Worm (Caenorhabditis elegans) whole organism, late embryonic: ENCODE results near the gene ssp-36.
A peak's percentile ranks its signal among the peaks of the same experiment; 100 is the strongest.

Experiments used
- C08G9.2 ChIP-seq: sonication (generic microtip); optimal IDR thresholded peaks from 2 replicates; lab custom pipeline; 2016; ENCODE audit warnings: mild to moderate bottlenecking, missing genetic modification characterization, moderate library complexity, missing compliant biosample characterization
- C38D4.7 ChIP-seq: fragments of 200-800 bp; sonication (Bioruptor generic); optimal IDR thresholded peaks from 2 replicates; lab custom pipeline; 2018; ENCODE audit warnings: mild to moderate bottlenecking, missing genetic modification characterization, moderate library complexity, missing compliant biosample characterization
- F13H6.1 ChIP-seq: sonication (generic microtip); optimal IDR thresholded peaks from 2 replicates; lab custom pipeline; 2016; ENCODE audit warnings: missing genetic modification characterization, missing compliant biosample characterization
- T23F11.4 ChIP-seq: fragments of 200-800 bp; sonication (Bioruptor generic); optimal IDR thresholded peaks from 2 replicates; lab custom pipeline; 2018; ENCODE audit warnings: mild to moderate bottlenecking, missing genetic modification characterization, missing compliant biosample characterization
- Y22D7AL.16 ChIP-seq: sonication (generic microtip); optimal IDR thresholded peaks from 2 replicates; lab custom pipeline; 2016; ENCODE audit warnings: missing genetic modification characterization, missing compliant biosample characterization
- ama-1 ChIP-seq: fragments of 150-350 bp; optimal IDR thresholded peaks from 2 replicates; lab custom pipeline; 2014
- ceh-14 ChIP-seq: sonication (generic microtip); optimal IDR thresholded peaks from 2 replicates; lab custom pipeline; 2016; ENCODE audit warnings: missing genotype, missing genetic modification characterization, missing compliant biosample characterization
- ceh-18 ChIP-seq: sonication (generic microtip); optimal IDR thresholded peaks from 2 replicates; lab custom pipeline; 2016; ENCODE audit warnings: missing genetic modification characterization, missing compliant biosample characterization
- ceh-2 ChIP-seq: sonication (generic microtip); optimal IDR thresholded peaks from 2 replicates; lab custom pipeline; 2016; ENCODE audit warnings: missing genotype, missing genetic modification characterization, missing compliant biosample characterization
- ceh-22 ChIP-seq: sonication (generic microtip); optimal IDR thresholded peaks from 2 replicates; lab custom pipeline; 2017; ENCODE audit warnings: missing biosample characterization, missing genetic modification characterization
- ceh-24 ChIP-seq: sonication (generic microtip); optimal IDR thresholded peaks from 2 replicates; lab custom pipeline; 2016; ENCODE audit warnings: mild to moderate bottlenecking, missing genetic modification characterization, missing compliant biosample characterization
- ceh-30 ChIP-seq: fragments of 150-350 bp; optimal IDR thresholded peaks from 2 replicates; lab custom pipeline; 2014; ENCODE audit warnings: missing biosample characterization, missing genetic modification characterization
- ceh-31 ChIP-seq: sonication (generic microtip); optimal IDR thresholded peaks from 2 replicates; lab custom pipeline; 2016; ENCODE audit warnings: missing genetic modification characterization, missing compliant biosample characterization
- ceh-34 ChIP-seq: sonication (generic microtip); optimal IDR thresholded peaks from 2 replicates; lab custom pipeline; 2016; ENCODE audit warnings: mild to moderate bottlenecking, missing genetic modification characterization, missing compliant biosample characterization
- ceh-45 ChIP-seq: fragments of 200-800 bp; sonication (Bioruptor generic); IDR thresholded peaks from 2 replicates; pipeline ENCODE4 v1.3.6; 2022; ENCODE audit warnings: missing genetic modification reagents, missing genetic modification characterization, missing compliant biosample characterization
- ceh-48 ChIP-seq: sonication (generic microtip); optimal IDR thresholded peaks from 2 replicates; lab custom pipeline; 2016; ENCODE audit warnings: missing genetic modification characterization, inconsistent platforms, missing compliant biosample characterization
- ceh-9 ChIP-seq: sonication (generic microtip); optimal IDR thresholded peaks from 2 replicates; lab custom pipeline; 2016; ENCODE audit warnings: mild to moderate bottlenecking, missing genetic modification characterization, inconsistent platforms, missing compliant biosample characterization
- che-1 ChIP-seq: sonication (generic microtip); optimal IDR thresholded peaks from 2 replicates; lab custom pipeline; 2016; ENCODE audit warnings: mild to moderate bottlenecking, missing genetic modification characterization, missing compliant biosample characterization
- dmd-4 ChIP-seq: sonication (generic microtip); optimal IDR thresholded peaks from 2 replicates; lab custom pipeline; 2016; ENCODE audit warnings: borderline replicate concordance, missing genetic modification characterization, missing compliant biosample characterization
- dve-1 ChIP-seq: sonication (generic microtip); optimal IDR thresholded peaks from 2 replicates; lab custom pipeline; 2017; ENCODE audit warnings: antibody characterized with exemption, mild to moderate bottlenecking, missing genetic modification characterization, missing compliant biosample characterization
- ets-4 ChIP-seq: sonication (generic microtip); optimal IDR thresholded peaks from 2 replicates; lab custom pipeline; 2016; ENCODE audit warnings: missing genetic modification characterization, missing compliant biosample characterization
- gmeb-2 ChIP-seq: sonication (generic microtip); optimal IDR thresholded peaks from 2 replicates; lab custom pipeline; 2016; ENCODE audit warnings: missing genetic modification characterization, inconsistent platforms, missing compliant biosample characterization
- hlh-6 ChIP-seq: sonication (generic microtip); optimal IDR thresholded peaks from 2 replicates; lab custom pipeline; 2016; ENCODE audit warnings: missing genotype, missing genetic modification characterization, missing compliant biosample characterization
- hlh-8 ChIP-seq: sonication (generic microtip); optimal IDR thresholded peaks from 2 replicates; lab custom pipeline; 2016; ENCODE audit warnings: missing genotype, missing genetic modification characterization, missing compliant biosample characterization
- lim-6 ChIP-seq: sonication (generic microtip); optimal IDR thresholded peaks from 2 replicates; lab custom pipeline; 2016; ENCODE audit warnings: missing genetic modification characterization, missing compliant biosample characterization
- madf-2 ChIP-seq: sonication (generic microtip); optimal IDR thresholded peaks from 2 replicates; lab custom pipeline; 2017; ENCODE audit warnings: missing genetic modification characterization, missing compliant biosample characterization
- mec-3 ChIP-seq: sonication (generic microtip); optimal IDR thresholded peaks from 2 replicates; lab custom pipeline; 2016; ENCODE audit warnings: borderline replicate concordance, missing genetic modification characterization, missing compliant biosample characterization
- nfya-1 ChIP-seq: sonication (generic microtip); optimal IDR thresholded peaks from 2 replicates; lab custom pipeline; 2017; ENCODE audit warnings: missing genetic modification characterization, mild to moderate bottlenecking, missing compliant biosample characterization, antibody characterized with exemption, moderate library complexity
- nhr-11 ChIP-seq: fragments of 150-350 bp; optimal IDR thresholded peaks from 2 replicates; lab custom pipeline; 2014; ENCODE audit warnings: missing biosample characterization, missing genetic modification characterization
- nhr-232 ChIP-seq: sonication (generic microtip); optimal IDR thresholded peaks from 2 replicates; lab custom pipeline; 2016; ENCODE audit warnings: missing genetic modification characterization, missing compliant biosample characterization
- npax-4 ChIP-seq: sonication (generic microtip); optimal IDR thresholded peaks from 2 replicates; lab custom pipeline; 2016; ENCODE audit warnings: missing genetic modification characterization, missing compliant biosample characterization
- odd-2 ChIP-seq: sonication (generic microtip); optimal IDR thresholded peaks from 2 replicates; lab custom pipeline; 2017; ENCODE audit warnings: antibody characterized with exemption, mild to moderate bottlenecking, missing genetic modification characterization, missing compliant biosample characterization
- pag-3 ChIP-seq: sonication (generic microtip); optimal IDR thresholded peaks from 2 replicates; lab custom pipeline; 2016; ENCODE audit warnings: missing compliant biosample characterization, missing genetic modification characterization, borderline replicate concordance
- pat-9 ChIP-seq: fragments of 200-800 bp; sonication (Bioruptor generic); optimal IDR thresholded peaks from 2 replicates; lab custom pipeline; 2018; ENCODE audit warnings: mild to moderate bottlenecking, missing genetic modification characterization, moderate library complexity, missing compliant biosample characterization
- pha-2 ChIP-seq: sonication (generic microtip); optimal IDR thresholded peaks from 2 replicates; lab custom pipeline; 2017; ENCODE audit warnings: mild to moderate bottlenecking, missing genetic modification characterization, missing compliant biosample characterization
- pros-1 ChIP-seq: fragments of 150-350 bp; optimal IDR thresholded peaks from 2 replicates; lab custom pipeline; 2014; ENCODE audit warnings: missing biosample characterization, missing genetic modification reagents, missing genetic modification characterization
- ref-2 ChIP-seq: sonication (generic microtip); optimal IDR thresholded peaks from 2 replicates; lab custom pipeline; 2016; ENCODE audit warnings: missing genetic modification characterization, missing compliant biosample characterization
- rnt-1 ChIP-seq: sonication (generic microtip); optimal IDR thresholded peaks from 2 replicates; lab custom pipeline; 2016; ENCODE audit warnings: missing genetic modification characterization, missing compliant biosample characterization
- sox-2 ChIP-seq: fragments of 200-800 bp; sonication (Bioruptor generic); IDR thresholded peaks from 2 replicates; pipeline ENCODE4 v1.3.6; 2022; ENCODE audit warnings: missing genetic modification reagents, missing genetic modification characterization, missing compliant biosample characterization
- sox-4 ChIP-seq: sonication (generic microtip); optimal IDR thresholded peaks from 2 replicates; lab custom pipeline; 2017; ENCODE audit warnings: mild to moderate bottlenecking, missing genetic modification characterization, inconsistent platforms, missing compliant biosample characterization
- tbx-2 ChIP-seq: sonication (generic microtip); optimal IDR thresholded peaks from 2 replicates; lab custom pipeline; 2016; ENCODE audit warnings: missing genetic modification characterization, missing compliant biosample characterization
- tbx-7 ChIP-seq: sonication (generic microtip); optimal IDR thresholded peaks from 2 replicates; lab custom pipeline; 2016; ENCODE audit warnings: missing genotype, missing genetic modification characterization, missing compliant biosample characterization
- ttx-3 ChIP-seq: sonication (generic microtip); optimal IDR thresholded peaks from 2 replicates; lab custom pipeline; 2016; ENCODE audit warnings: missing genetic modification reagents, missing genetic modification characterization, missing compliant biosample characterization
- unc-42 ChIP-seq: sonication (generic microtip); optimal IDR thresholded peaks from 2 replicates; lab custom pipeline; 2016; ENCODE audit warnings: missing genotype, missing genetic modification characterization, missing compliant biosample characterization
- ztf-16 ChIP-seq: sonication (generic microtip); optimal IDR thresholded peaks from 2 replicates; lab custom pipeline; 2017; ENCODE audit warnings: missing genetic modification characterization, missing compliant biosample characterization

The ssp-36 gene

ce11 chrIV:9784689-9785088, 18.5 kb upstream of the ssp-36 start, which contains the start of gene sre-4:
sre-4 (minus strand) TSS chrIV:9784789.
- TF ChIP-seq ttx-3 (tag; lab: Kevin White, UChicago) (no peak), ref-2 (tag; lab: Kevin White, UChicago) (no peak), pag-3 (tag; lab: Kevin White, UChicago) (no peak), odd-2 (tag; lab: Kevin White, UChicago) (no peak)
- TF ChIP-seq, all 69 proteins: peak for 0

ce11 chrIV:9778016-9778415, 11.9 kb upstream of the ssp-36 start, which contains the start of gene T13F2.6:
T13F2.6 (plus strand) TSS chrIV:9778321.
- TF ChIP-seq mec-3 (tag; lab: Kevin White, UChicago): no peak
- TF ChIP-seq odd-2 (tag; lab: Kevin White, UChicago): no peak
- TF ChIP-seq pat-9 (tag; lab: Kevin White, UChicago): no peak
- no peak for TF ChIP-seq dve-1
- TF ChIP-seq ama-1 (lab: Kevin White, UChicago): no peak

ce11 chrIV:9777535-9777934, 11.4 kb upstream of the ssp-36 start, which contains the start of gene sna-2:
sna-2 (minus strand) TSS chrIV:9777634.
- TF ChIP-seq nhr-11 (tag; lab: Kevin White, UChicago) (no peak), ceh-2 (tag; lab: Kevin White, UChicago) (peak; percentile 69), ceh-9 (tag; lab: Kevin White, UChicago) (no peak), ceh-31 (tag; lab: Kevin White, UChicago) (peak; percentile 92), ets-4 (tag; lab: Kevin White, UChicago) (peak; percentile 66), nfya-1 (tag; lab: Kevin White, UChicago) (peak; percentile 20), tbx-7 (peak; percentile 37), rnt-1 (tag; lab: Kevin White, UChicago) (peak; percentile 50), pros-1 (tag; lab: Kevin White, UChicago) (no peak), unc-42 (tag; lab: Kevin White, UChicago) (peak; percentile 54), C08G9.2 (tag; lab: Kevin White, UChicago) (peak; percentile 83), tbx-2 (peak; percentile 45), T23F11.4 (no peak)

- peak; percentile 35 for TF ChIP-seq ceh-34 (tag; lab: Kevin White, UChicago)
- no peak for TF ChIP-seq npax-4 (tag; lab: Kevin White, UChicago)
- no peak for TF ChIP-seq mec-3 (tag; lab: Kevin White, UChicago)
- no peak for TF ChIP-seq hlh-6 (tag; lab: Kevin White, UChicago)
- TF ChIP-seq ceh-24 (tag; lab: Kevin White, UChicago): no peak
- TF ChIP-seq F13H6.1 (tag; lab: Kevin White, UChicago): no peak
- no peak for TF ChIP-seq dmd-4 (tag; lab: Kevin White, UChicago)
- TF ChIP-seq ref-2 (tag; lab: Kevin White, UChicago): no peak
- TF ChIP-seq tbx-7: no peak
- TF ChIP-seq ceh-14 (tag; lab: Kevin White, UChicago): no peak
- no peak for TF ChIP-seq ceh-9 (tag; lab: Kevin White, UChicago)
- TF ChIP-seq nhr-232 (tag; lab: Kevin White, UChicago): no peak
- TF ChIP-seq pha-2 (tag; lab: Kevin White, UChicago): peak; percentile 3
- TF ChIP-seq ceh-22: no peak
- TF ChIP-seq ztf-16 (tag; lab: Kevin White, UChicago): no peak
- TF ChIP-seq ceh-45 (GFP tag; lab: Robert Waterston, UW): no peak
- no peak for TF ChIP-seq lim-6 (tag; lab: Kevin White, UChicago)
- TF ChIP-seq Y22D7AL.16 (tag; lab: Kevin White, UChicago): no peak
- no peak for TF ChIP-seq ceh-30
- TF ChIP-seq hlh-8 (tag; lab: Kevin White, UChicago): no peak
- TF ChIP-seq sox-2 (GFP tag; lab: Robert Waterston, UW): peak; percentile 15; the same call in 1 of the 2 replicates
- no peak for TF ChIP-seq nfya-1 (tag; lab: Kevin White, UChicago)
- TF ChIP-seq gmeb-2 (tag; lab: Kevin White, UChicago): no peak
- no peak for TF ChIP-seq pag-3 (tag; lab: Kevin White, UChicago)
- TF ChIP-seq madf-2 (tag; lab: Kevin White, UChicago): no peak
- no peak for TF ChIP-seq ceh-48
- TF ChIP-seq sox-4 (tag; lab: Kevin White, UChicago): no peak
- TF ChIP-seq C38D4.7 (GFP tag; lab: Kevin White, UChicago): no peak
- no peak for TF ChIP-seq che-1 (tag; lab: Kevin White, UChicago)
- no peak for TF ChIP-seq rnt-1 (tag; lab: Kevin White, UChicago)
- TF ChIP-seq ceh-18 (tag; lab: Kevin White, UChicago): no peak
- TF ChIP-seq ama-1 (lab: Kevin White, UChicago): peak; percentile 88
Observed at ce11 chrIV:9773441-9773840, 7.3 kb upstream of the ssp-36 start.
